Worm (Caenorhabditis elegans) whole organism, late embryonic: Measurements from ENCODE around the gene R13D11.4.

ENCODE experiments used
- K02D7.2 ChIP-seq: sonication (generic microtip); optimal IDR thresholded peaks from 2 replicates; lab custom pipeline; 2017; ENCODE audit warnings: mild to moderate bottlenecking, missing genetic modification characterization, missing compliant biosample characterization
- T23F11.4 ChIP-seq: fragments of 200-800 bp; sonication (Bioruptor generic); optimal IDR thresholded peaks from 2 replicates; lab custom pipeline; 2018; ENCODE audit warnings: mild to moderate bottlenecking, missing genetic modification characterization, missing compliant biosample characterization
- Y22D7AL.16 ChIP-seq: sonication (generic microtip); optimal IDR thresholded peaks from 2 replicates; lab custom pipeline; 2016; ENCODE audit warnings: missing genetic modification characterization, missing compliant biosample characterization
- ama-1 ChIP-seq: fragments of 150-350 bp; optimal IDR thresholded peaks from 2 replicates; lab custom pipeline; 2014
- ceh-18 ChIP-seq: sonication (generic microtip); optimal IDR thresholded peaks from 2 replicates; lab custom pipeline; 2016; ENCODE audit warnings: missing genetic modification characterization, missing compliant biosample characterization
- ceh-19 ChIP-seq: fragments of 200-800 bp; sonication (Bioruptor generic); optimal IDR thresholded peaks from 2 replicates; lab custom pipeline; 2018; ENCODE audit warnings: mild to moderate bottlenecking, missing genetic modification characterization, missing compliant biosample characterization
- ceh-22 ChIP-seq: sonication (generic microtip); optimal IDR thresholded peaks from 2 replicates; lab custom pipeline; 2017; ENCODE audit warnings: missing biosample characterization, missing genetic modification characterization
- ceh-9 ChIP-seq: sonication (generic microtip); optimal IDR thresholded peaks from 2 replicates; lab custom pipeline; 2016; ENCODE audit warnings: mild to moderate bottlenecking, missing genetic modification characterization, inconsistent platforms, missing compliant biosample characterization
- che-1 ChIP-seq: sonication (generic microtip); optimal IDR thresholded peaks from 2 replicates; lab custom pipeline; 2016; ENCODE audit warnings: mild to moderate bottlenecking, missing genetic modification characterization, missing compliant biosample characterization
- dmd-4 ChIP-seq: sonication (generic microtip); optimal IDR thresholded peaks from 2 replicates; lab custom pipeline; 2016; ENCODE audit warnings: borderline replicate concordance, missing genetic modification characterization, missing compliant biosample characterization
- dve-1 ChIP-seq: sonication (generic microtip); optimal IDR thresholded peaks from 2 replicates; lab custom pipeline; 2017; ENCODE audit warnings: antibody characterized with exemption, mild to moderate bottlenecking, missing genetic modification characterization, missing compliant biosample characterization
- eyg-1 ChIP-seq: sonication (generic microtip); optimal IDR thresholded peaks from 2 replicates; lab custom pipeline; 2016; ENCODE audit warnings: missing genotype, missing genetic modification characterization, missing compliant biosample characterization
- fkh-6 ChIP-seq: sonication (generic microtip); optimal IDR thresholded peaks from 2 replicates; lab custom pipeline; 2016; ENCODE audit warnings: missing genetic modification characterization, missing compliant biosample characterization
- hlh-13 ChIP-seq: fragments of 200-800 bp; sonication (Bioruptor generic); optimal IDR thresholded peaks from 2 replicates; lab custom pipeline; 2018; ENCODE audit warnings: mild to moderate bottlenecking, missing genetic modification characterization, missing compliant biosample characterization
- hlh-30 ChIP-seq: sonication (generic microtip); optimal IDR thresholded peaks from 2 replicates; lab custom pipeline; 2017; ENCODE audit warnings: antibody characterized with exemption, missing genetic modification characterization, missing compliant biosample characterization; ENCODE audit not compliant: insufficient read depth
- hlh-8 ChIP-seq: sonication (generic microtip); optimal IDR thresholded peaks from 2 replicates; lab custom pipeline; 2016; ENCODE audit warnings: missing genotype, missing genetic modification characterization, missing compliant biosample characterization
- lin-11 ChIP-seq: fragments of 200-800 bp; sonication (Bioruptor generic); optimal IDR thresholded peaks from 2 replicates; lab custom pipeline; 2018; ENCODE audit warnings: mild to moderate bottlenecking, missing genetic modification characterization, missing compliant biosample characterization
- madf-2 ChIP-seq: sonication (generic microtip); optimal IDR thresholded peaks from 2 replicates; lab custom pipeline; 2017; ENCODE audit warnings: missing genetic modification characterization, missing compliant biosample characterization
- pat-9 ChIP-seq: fragments of 200-800 bp; sonication (Bioruptor generic); optimal IDR thresholded peaks from 2 replicates; lab custom pipeline; 2018; ENCODE audit warnings: mild to moderate bottlenecking, missing genetic modification characterization, moderate library complexity, missing compliant biosample characterization
- pax-1 ChIP-seq: fragments of 150-350 bp; optimal IDR thresholded peaks from 2 replicates; lab custom pipeline; 2014; ENCODE audit warnings: missing biosample characterization, missing genetic modification characterization
- pha-2 ChIP-seq: sonication (generic microtip); optimal IDR thresholded peaks from 2 replicates; lab custom pipeline; 2017; ENCODE audit warnings: mild to moderate bottlenecking, missing genetic modification characterization, missing compliant biosample characterization
- pros-1 ChIP-seq: fragments of 150-350 bp; optimal IDR thresholded peaks from 2 replicates; lab custom pipeline; 2014; ENCODE audit warnings: missing biosample characterization, missing genetic modification reagents, missing genetic modification characterization
- ref-2 ChIP-seq: sonication (generic microtip); optimal IDR thresholded peaks from 2 replicates; lab custom pipeline; 2016; ENCODE audit warnings: missing genetic modification characterization, missing compliant biosample characterization
- rnt-1 ChIP-seq: sonication (generic microtip); optimal IDR thresholded peaks from 2 replicates; lab custom pipeline; 2016; ENCODE audit warnings: missing genetic modification characterization, missing compliant biosample characterization
- sdc-2 ChIP-seq: sonication (generic microtip); optimal IDR thresholded peaks from 2 replicates; lab custom pipeline; 2016; ENCODE audit warnings: missing genotype, missing genetic modification characterization, missing compliant biosample characterization
- sox-2 ChIP-seq: fragments of 200-800 bp; sonication (Bioruptor generic); IDR thresholded peaks from 2 replicates; pipeline ENCODE4 v1.3.6; 2022; ENCODE audit warnings: missing genetic modification reagents, missing genetic modification characterization, missing compliant biosample characterization
- unc-86 ChIP-seq: sonication (generic microtip); optimal IDR thresholded peaks from 2 replicates; lab custom pipeline; 2016; ENCODE audit warnings: missing genetic modification characterization, missing compliant biosample characterization
- zip-5 ChIP-seq: sonication (generic microtip); optimal IDR thresholded peaks from 2 replicates; lab custom pipeline; 2016; ENCODE audit warnings: missing genetic modification characterization, missing compliant biosample characterization

Gene R13D11.4

ce11 chrV:849512-849911 lies 38.9 kb downstream of the R13D11.4 start, which contains the start of gene srbc-12:
Gene srbc-12 (plus strand): TSS chrV:849812.
- TF ChIP-seq K02D7.2 (tag; lab: Kevin White, UChicago) (no peak), T23F11.4 (GFP tag; lab: Kevin White, UChicago) (no peak), zip-5 (tag; lab: Kevin White, UChicago) (no peak), ceh-9 (tag; lab: Kevin White, UChicago) (no peak), ceh-22 (tag; lab: Kevin White, UChicago) (no peak), ceh-18 (tag; lab: Kevin White, UChicago) (no peak), hlh-30 (tag; lab: Kevin White, UChicago) (no peak), pat-9 (tag; lab: Kevin White, UChicago) (no peak), ref-2 (tag; lab: Kevin White, UChicago) (no peak)

ce11 chrV:852184-852583 lies 41.6 kb downstream of the R13D11.4 start, which contains the start of gene K09C6.3:
Gene K09C6.3 (plus strand): TSS chrV:852484.
- TF ChIP-seq ceh-18 (tag; lab: Kevin White, UChicago), result no peak
- TF ChIP-seq lin-11, result no peak
- TF ChIP-seq T23F11.4 (GFP tag; lab: Kevin White, UChicago), result no peak
- TF ChIP-seq rnt-1, result no peak
- TF ChIP-seq hlh-30 (tag; lab: Kevin White, UChicago), result no peak
- no peak for TF ChIP-seq pha-2

DNA sequence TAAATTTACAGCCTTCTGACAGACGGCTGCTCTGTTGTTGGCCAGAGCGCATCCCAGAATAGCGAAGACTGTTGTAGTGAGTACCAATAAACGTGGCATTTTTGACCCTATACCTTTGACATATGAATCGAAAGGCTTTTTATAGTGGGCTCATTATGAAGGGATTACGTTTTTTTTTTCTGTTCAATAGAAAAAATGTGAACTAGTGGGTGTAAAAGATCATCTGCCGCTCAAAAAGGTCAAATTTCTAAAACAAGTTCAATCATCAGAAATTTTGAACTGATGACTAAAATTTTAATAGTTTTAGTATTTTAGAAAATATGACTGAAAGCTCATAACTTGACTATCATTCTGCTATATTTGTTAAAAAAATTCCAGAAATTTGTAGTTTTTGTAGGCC lies 44.4 kb downstream of the R13D11.4 start, which contains the start of gene K09C6.9:
K09C6.9 (minus strand) TSS at position 101 of the 400 bp plus-strand sequence.
- TF ChIP-seq eyg-1 (tag; lab: Kevin White, UChicago) (no peak), che-1 (tag; lab: Kevin White, UChicago) (no peak), ceh-19 (GFP tag; lab: Kevin White, UChicago) (no peak)

DNA sequence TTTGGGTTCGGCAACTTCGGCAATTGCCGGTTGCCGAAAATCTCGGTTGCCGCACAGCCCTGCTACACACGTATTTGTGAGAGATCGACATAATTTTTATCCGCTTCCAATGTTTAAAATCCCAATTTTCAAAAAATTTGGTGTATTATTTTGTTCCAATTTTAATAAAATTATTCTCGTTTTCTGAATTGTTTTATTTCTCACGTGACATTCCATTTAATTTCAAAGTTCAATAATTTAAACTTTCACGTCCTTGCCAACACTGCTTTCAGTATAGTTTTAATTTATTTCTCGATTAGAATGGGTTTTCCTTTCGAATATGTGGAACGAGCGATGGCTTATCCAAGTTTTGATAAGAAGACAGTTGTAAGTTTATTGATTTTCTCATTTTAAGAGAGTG lies 45.9 kb downstream of the R13D11.4 start, which contains the start of gene K09C6.2:
K09C6.2 (plus strand) TSS at position 301 of the 400 bp plus-strand sequence.
- TF ChIP-seq pat-9 (tag; lab: Kevin White, UChicago) (no peak), unc-86 (tag; lab: Kevin White, UChicago) (no peak), dmd-4 (no peak), pros-1 (tag; lab: Kevin White, UChicago) (no peak), hlh-13 (no peak), ceh-19 (GFP tag; lab: Kevin White, UChicago) (no peak), madf-2 (no peak), hlh-8 (tag; lab: Kevin White, UChicago) (no peak), sdc-2 (no peak), ref-2 (tag; lab: Kevin White, UChicago) (no peak), Y22D7AL.16 (tag; lab: Kevin White, UChicago) (no peak), ama-1 (lab: Kevin White, UChicago) (no peak), fkh-6 (tag; lab: Kevin White, UChicago) (no peak), dve-1 (no peak)

DNA sequence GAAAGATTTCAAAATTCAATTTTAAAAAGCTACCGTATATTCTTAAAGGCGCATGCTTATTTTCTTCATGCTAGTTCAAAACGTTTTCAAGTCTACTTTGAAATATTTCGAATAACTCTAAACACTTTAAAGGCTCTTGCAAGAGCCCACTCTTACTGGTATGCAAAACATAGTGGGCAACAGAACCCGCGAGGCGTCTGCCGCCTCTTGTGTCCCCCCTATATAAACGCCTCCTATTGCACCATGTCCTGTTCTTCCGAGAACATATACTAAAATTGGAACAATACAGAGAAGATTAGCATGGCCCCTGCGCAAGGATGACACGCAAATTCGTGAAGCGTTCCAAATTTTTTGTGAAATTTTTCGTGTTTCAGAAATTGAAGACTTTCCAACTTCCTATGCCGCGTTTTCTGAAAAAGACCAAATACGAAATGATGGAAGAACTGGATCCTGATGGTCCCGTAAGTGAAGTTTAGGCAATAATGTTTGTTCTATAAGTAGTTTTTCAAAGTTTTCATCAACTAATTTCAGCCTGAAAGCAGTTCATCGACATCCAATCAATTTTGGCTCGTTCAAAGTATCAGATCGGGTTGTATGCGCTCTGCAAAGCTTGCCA lies 48.3 kb downstream of the R13D11.4 start:
- TF ChIP-seq pax-1 (tag; lab: Kevin White, UChicago), result no peak
- TF ChIP-seq sox-2 (GFP tag; lab: Robert Waterston, UW), result 0 out of 2 replicates have a peak, but pooled peaks have one; percentile 36
